Worm (Caenorhabditis elegans): Measurements from ENCODE around the gene pqn-68.

- no peak for TF ChIP-seq him-1 (tag; optimal IDR thresholded peaks at IDR 0.05)
- no peak for TF ChIP-seq W03F9.2 (tag; optimal IDR thresholded peaks at IDR 0.05)
These were observed 48.4 kb upstream of the pqn-68 start, which contains the start of gene ttr-27 for ce11 chrV:12904054-12904453.

All from whole organism, L4/young adult.